Fruit fly (Drosophila melanogaster) whole organism, embryonic: ENCODE measurements around the gene Glut1.
A peak's percentile ranks its signal among the peaks of the same experiment; 100 is the strongest.

ENCODE experiments used
- Antp ChIP-seq: fragments of 200-800 bp; sonication (Bioruptor generic); optimal IDR thresholded peaks from 3 replicates; lab custom pipeline; 2016; ENCODE audit warnings: missing biosample characterization, missing genetic modification characterization
- CG1024 ChIP-seq: fragments of 200-800 bp; sonication (Bioruptor generic); IDR thresholded peaks from 2 replicates; pipeline ENCODE4 v1.3.6; 2022; ENCODE audit warnings: missing biosample characterization, missing genetic modification characterization
- CG11093 ChIP-seq: fragments of 200-800 bp; sonication (Bioruptor generic); IDR thresholded peaks from 3 replicates; pipeline ENCODE4 v1.3.6; 2022; ENCODE audit warnings: missing biosample characterization, missing genetic modification characterization
- CG11456 ChIP-seq: fragments of 200-800 bp; sonication (Bioruptor generic); IDR thresholded peaks from 3 replicates; pipeline ENCODE4 v1.3.6; 2022; ENCODE audit warnings: missing biosample characterization, missing genetic modification characterization
- CG11695 ChIP-seq: fragments of 200-800 bp; sonication (Bioruptor generic); IDR thresholded peaks from 3 replicates; pipeline ENCODE4 v1.3.6; 2022; ENCODE audit warnings: missing biosample characterization, missing genetic modification characterization
- CG11696 ChIP-seq: fragments of 200-800 bp; sonication (Bioruptor generic); IDR thresholded peaks from 2 replicates; pipeline ENCODE4 v1.3.6; 2022; ENCODE audit warnings: missing biosample characterization, missing genetic modification characterization
- CG12769 ChIP-seq: fragments of 200-800 bp; sonication (Bioruptor generic); optimal IDR thresholded peaks from 2 replicates; lab custom pipeline; 2019; ENCODE audit warnings: missing biosample characterization, mild to moderate bottlenecking, missing genetic modification characterization, moderate library complexity
- CG13624 ChIP-seq: fragments of 200-800 bp; sonication (Bioruptor generic); optimal IDR thresholded peaks from 2 replicates; lab custom pipeline; 2016; ENCODE audit warnings: missing biosample characterization, missing genetic modification characterization
- CG14050 ChIP-seq: fragments of 200-800 bp; sonication (Bioruptor generic); IDR thresholded peaks from 3 replicates; pipeline ENCODE4 v1.3.6; 2022; ENCODE audit warnings: missing biosample characterization, missing genetic modification characterization
- CG15011 ChIP-seq: fragments of 200-800 bp; sonication (Bioruptor generic); optimal IDR thresholded peaks from 3 replicates; lab custom pipeline; 2018; ENCODE audit warnings: missing biosample characterization, mild to moderate bottlenecking, missing genetic modification characterization
- CG1529 ChIP-seq: fragments of 200-800 bp; sonication (Bioruptor generic); optimal IDR thresholded peaks from 3 replicates; lab custom pipeline; 2018; ENCODE audit warnings: missing biosample characterization, missing genetic modification characterization
- CG30020 ChIP-seq: fragments of 200-800 bp; optimal IDR thresholded peaks from 2 replicates; lab custom pipeline; 2019; ENCODE audit warnings: missing biosample characterization, mild to moderate bottlenecking, missing genetic modification characterization, moderate library complexity
- CG30403 ChIP-seq: fragments of 200-800 bp; sonication (Bioruptor generic); optimal IDR thresholded peaks from 3 replicates; lab custom pipeline; 2016; ENCODE audit warnings: missing biosample characterization, missing genetic modification characterization
- CG31224 ChIP-seq: fragments of 200-800 bp; sonication (Bioruptor generic); IDR thresholded peaks from 2 replicates; pipeline ENCODE4 v1.3.6; 2022; ENCODE audit warnings: missing biosample characterization, missing genetic modification characterization
- CG31441 ChIP-seq: fragments of 200-800 bp; sonication (Bioruptor generic); IDR thresholded peaks from 2 replicates; pipeline ENCODE4 v1.3.6; 2022; ENCODE audit warnings: missing biosample characterization, missing genetic modification characterization
- CG34224 ChIP-seq: fragments of 200-800 bp; sonication (Bioruptor generic); IDR thresholded peaks from 3 replicates; pipeline ENCODE4 v1.3.6; 2022; ENCODE audit warnings: missing biosample characterization, missing genetic modification characterization; ENCODE audit not compliant: partially characterized antibody
- CG4854 ChIP-seq: fragments of 200-800 bp; sonication (Bioruptor generic); optimal IDR thresholded peaks from 2 replicates; lab custom pipeline; 2016; ENCODE audit warnings: missing biosample characterization, missing genetic modification characterization, inconsistent platforms
- CG7357 ChIP-seq: fragments of 200-800 bp; sonication (Bioruptor generic); IDR thresholded peaks from 3 replicates; pipeline ENCODE4 v1.3.6; 2022; ENCODE audit warnings: missing biosample characterization, missing genetic modification characterization
- CG8089 ChIP-seq: fragments of 200-800 bp; sonication (Bioruptor generic); optimal IDR thresholded peaks from 3 replicates; lab custom pipeline; 2016; ENCODE audit warnings: missing biosample characterization, missing genetic modification characterization
- CG8478 ChIP-seq: fragments of >200 bp; optimal IDR thresholded peaks from 2 replicates; lab custom pipeline; 2018
- CG9817 ChIP-seq: fragments of 200-800 bp; sonication (Bioruptor generic); optimal IDR thresholded peaks from 2 replicates; lab custom pipeline; 2018; ENCODE audit warnings: missing biosample characterization, mild to moderate bottlenecking, missing genetic modification characterization, moderate library complexity
- Dfd ChIP-seq, 2 experiments: fragments of >200 bp; optimal IDR thresholded peaks; 2 replicates each; lab custom pipeline; 2017; ENCODE audit warnings: missing biosample characterization in 2 of 2, missing genetic modification characterization in 2 of 2
- Doc2 ChIP-seq: fragments of 200-800 bp; sonication (Bioruptor generic); IDR thresholded peaks from 2 replicates; pipeline ENCODE4 v1.3.6; 2022; ENCODE audit warnings: missing biosample characterization, missing genetic modification characterization
- Dref ChIP-seq: fragments of 200-800 bp; sonication (Bioruptor generic); IDR thresholded peaks from 2 replicates; pipeline ENCODE4 v1.3.6; 2022; ENCODE audit warnings: missing biosample characterization, missing genetic modification characterization
- HLH4C ChIP-seq: fragments of 200-800 bp; sonication (Bioruptor generic); IDR thresholded peaks from 3 replicates; pipeline ENCODE4 v1.3.6; 2022; ENCODE audit warnings: missing biosample characterization, missing genetic modification characterization; ENCODE audit not compliant: partially characterized antibody
- Mad ChIP-seq: fragments of 200-800 bp; sonication (Bioruptor generic); optimal IDR thresholded peaks from 2 replicates; lab custom pipeline; 2016; ENCODE audit warnings: missing biosample characterization, missing genetic modification characterization
- Nf-YA ChIP-seq: fragments of 200-800 bp; sonication (Bioruptor generic); IDR thresholded peaks from 2 replicates; pipeline ENCODE4 v1.3.6; 2022; ENCODE audit warnings: missing biosample characterization, missing genetic modification characterization
- Oli ChIP-seq: fragments of 200-800 bp; sonication (Bioruptor generic); optimal IDR thresholded peaks from 2 replicates; lab custom pipeline; 2018; ENCODE audit warnings: missing biosample characterization, mild to moderate bottlenecking, missing genetic modification characterization, moderate library complexity
- Stat92E ChIP-seq, 3 experiments: fragments of >200 bp in 2 of 3; fragments of 200-800 bp in 1 of 3; sonication (Bioruptor generic) in 1 of 3; optimal IDR thresholded peaks; 2 replicates each; lab custom pipeline; 2017 to 2019; ENCODE audit warnings: missing biosample characterization in 3 of 3, missing genetic modification characterization in 3 of 3, mild to moderate bottlenecking in 1 of 3, moderate library complexity in 1 of 3
- Tbp ChIP-seq: fragments of >200 bp; optimal IDR thresholded peaks from 2 replicates; lab custom pipeline; 2018; ENCODE audit warnings: missing biosample characterization, missing genetic modification characterization
- chinmo ChIP-seq: fragments of 200-800 bp; sonication (Bioruptor generic); IDR thresholded peaks from 4 replicates; pipeline ENCODE4 v1.3.6; 2022; ENCODE audit warnings: missing biosample characterization, missing genetic modification characterization; ENCODE audit not compliant: partially characterized antibody
- disco-r ChIP-seq: fragments of 200-800 bp; sonication (Bioruptor generic); optimal IDR thresholded peaks from 2 replicates; lab custom pipeline; 2016; ENCODE audit warnings: missing biosample characterization, missing genetic modification characterization
- emc ChIP-seq: fragments of 200-800 bp; sonication (Bioruptor generic); optimal IDR thresholded peaks from 2 replicates; lab custom pipeline; 2016; ENCODE audit warnings: missing biosample characterization, missing genetic modification characterization
- ems ChIP-seq: fragments of 200-800 bp; sonication (Bioruptor generic); optimal IDR thresholded peaks from 3 replicates; lab custom pipeline; 2016; ENCODE audit warnings: missing biosample characterization, missing genetic modification characterization
- eve ChIP-seq, 2 experiments: fragments of >200 bp; optimal IDR thresholded peaks; 2 replicates each; lab custom pipeline; 2017; ENCODE audit warnings: missing biosample characterization in 2 of 2, missing genetic modification characterization in 2 of 2
- ewg ChIP-seq: fragments of 200-800 bp; sonication (Bioruptor generic); optimal IDR thresholded peaks from 3 replicates; lab custom pipeline; 2017; ENCODE audit warnings: mild to moderate bottlenecking, missing biosample characterization, missing genetic modification reagents, missing genetic modification characterization
- gce ChIP-seq: fragments of 200-800 bp; sonication (Bioruptor generic); IDR thresholded peaks from 3 replicates; pipeline ENCODE4 v1.3.6; 2022; ENCODE audit warnings: missing biosample characterization, missing genetic modification characterization
- klu ChIP-seq: fragments of 200-800 bp; sonication (Bioruptor generic); IDR thresholded peaks from 2 replicates; pipeline ENCODE4 v1.3.6; 2022; ENCODE audit warnings: missing biosample characterization, missing genetic modification characterization
- pb ChIP-seq: fragments of 200-800 bp; sonication (Bioruptor generic); optimal IDR thresholded peaks from 3 replicates; lab custom pipeline; 2016; ENCODE audit warnings: missing biosample characterization, missing genetic modification characterization
- salm ChIP-seq: fragments of 200-800 bp; sonication (Bioruptor generic); optimal IDR thresholded peaks from 2 replicates; lab custom pipeline; 2018; ENCODE audit warnings: missing biosample characterization, mild to moderate bottlenecking, missing genetic modification characterization
- slbo ChIP-seq: fragments of 200-800 bp; sonication (Bioruptor generic); IDR thresholded peaks from 2 replicates; pipeline ENCODE4 v1.3.6; 2022; ENCODE audit warnings: missing biosample characterization, missing genetic modification characterization
- sna ChIP-seq: fragments of 200-800 bp; sonication (Bioruptor generic); IDR thresholded peaks from 2 replicates; pipeline ENCODE4 v1.3.6; 2022; ENCODE audit warnings: missing biosample characterization, missing genetic modification characterization; ENCODE audit not compliant: partially characterized antibody
- so ChIP-seq: fragments of 200-800 bp; sonication (Bioruptor generic); IDR thresholded peaks from 3 replicates; pipeline ENCODE4 v1.3.6; 2022; ENCODE audit warnings: missing biosample characterization, missing genetic modification characterization
- tap ChIP-seq: fragments of 200-800 bp; optimal IDR thresholded peaks from 3 replicates; lab custom pipeline; 2019; ENCODE audit warnings: missing biosample characterization, mild to moderate bottlenecking, missing genetic modification characterization, moderate library complexity
- tgo ChIP-seq: fragments of 200-800 bp; sonication (Bioruptor generic); IDR thresholded peaks from 3 replicates; pipeline ENCODE4 v1.3.6; 2022; ENCODE audit warnings: missing biosample characterization, missing genetic modification characterization
- vnd ChIP-seq: fragments of 200-800 bp; sonication (Bioruptor generic); IDR thresholded peaks from 3 replicates; pipeline ENCODE4 v1.3.6; 2022; ENCODE audit warnings: missing biosample characterization, missing genetic modification characterization; ENCODE audit not compliant: partially characterized antibody
- wdn ChIP-seq: fragments of 200-800 bp; sonication (Bioruptor generic); IDR thresholded peaks from 2 replicates; pipeline ENCODE4 v1.3.6; 2022; ENCODE audit warnings: missing biosample characterization, missing genetic modification characterization
- wek ChIP-seq: fragments of 200-800 bp; sonication (Bioruptor generic); optimal IDR thresholded peaks from 3 replicates; lab custom pipeline; 2018; ENCODE audit warnings: missing biosample characterization, mild to moderate bottlenecking, missing genetic modification characterization, moderate library complexity
- wor ChIP-seq: fragments of 200-800 bp; sonication (Bioruptor generic); IDR thresholded peaks from 2 replicates; pipeline ENCODE4 v1.3.6; 2022; ENCODE audit warnings: missing biosample characterization, missing genetic modification characterization

Glut1 gene

DNA sequence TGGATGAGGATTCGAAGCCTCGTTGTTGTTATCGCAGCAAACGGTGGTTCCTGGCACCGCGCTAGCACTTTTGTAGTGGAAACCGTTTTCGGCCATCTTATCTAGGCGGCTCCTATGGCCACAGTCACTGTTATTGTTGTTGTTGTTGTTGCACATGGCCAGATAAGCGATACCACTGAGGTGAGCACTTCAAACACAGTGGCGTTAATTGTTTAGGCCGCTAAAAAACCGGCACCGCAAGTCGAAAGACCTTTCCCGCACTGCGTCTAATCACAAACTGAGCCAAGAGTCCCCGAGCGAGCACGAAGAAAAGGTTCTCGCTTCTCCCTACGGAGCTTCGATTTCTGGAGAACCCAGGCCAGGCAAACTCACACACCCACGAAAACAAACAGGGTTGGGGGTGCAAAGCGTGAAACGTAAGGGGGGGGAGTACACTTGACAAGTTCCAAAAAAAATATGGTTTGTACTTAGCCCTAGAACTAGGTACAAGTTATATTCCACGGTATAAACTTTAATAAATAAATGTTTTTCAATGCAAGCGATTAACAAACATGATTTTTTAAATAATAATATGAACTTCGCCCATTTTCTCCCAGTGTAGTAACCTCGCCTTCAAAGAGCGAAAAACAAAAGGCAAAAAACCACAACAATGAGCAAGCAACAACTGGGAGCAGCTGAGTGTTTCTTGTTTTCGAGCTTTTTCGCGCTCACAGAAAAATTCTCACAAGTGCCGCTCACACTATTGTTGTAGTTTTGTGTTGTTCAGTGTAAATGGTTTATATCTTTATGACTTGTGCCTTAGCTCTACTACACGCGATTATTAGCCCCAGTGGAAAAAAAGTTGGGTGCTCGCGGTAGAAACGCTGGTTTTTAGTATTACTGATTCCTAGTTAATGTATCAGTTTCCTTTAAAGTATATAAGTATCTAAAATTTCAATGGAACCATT, 93.9 kb downstream of the Glut1 start (continued):
- TF ChIP-seq tgo: peak; percentile 89
- 0 out of 2 replicates have a peak, but pooled peaks have one; percentile 28 for TF ChIP-seq Dref (GFP tag; lab: Robert Waterston, UW)
- TF ChIP-seq ewg (GFP tag; lab: Kevin White, UChicago): peak; percentile 71
- TF ChIP-seq CG30403 (GFP tag; lab: Kevin White, UChicago): peak; percentile 80
- TF ChIP-seq ems (GFP tag; lab: Kevin White, UChicago): peak; percentile 61
- no peak for TF ChIP-seq vnd
- TF ChIP-seq Doc2 (GFP tag; lab: Robert Waterston, UW): peak; percentile 78
- TF ChIP-seq CG14050 (GFP tag; lab: Robert Waterston, UW): peak; percentile 77
- TF ChIP-seq klu (GFP tag; lab: Robert Waterston, UW): peak; percentile 61
- TF ChIP-seq tap (tag; lab: Kevin White, UChicago): peak; percentile 53
- TF ChIP-seq CG1529 (GFP tag; lab: Kevin White, UChicago): peak; percentile 66
- TF ChIP-seq CG9817: peak; percentile 68
- peak; percentile 77 for TF ChIP-seq wor
- TF ChIP-seq Tbp (GFP tag; lab: Kevin White, UChicago): no peak
- TF ChIP-seq CG34224 (GFP tag; lab: Robert Waterston, UW): no peak
- no peak for TF ChIP-seq CG30020 (tag; lab: Kevin White, UChicago)
- TF ChIP-seq so (GFP tag; lab: Robert Waterston, UW): peak; percentile 82; the same call in 2 of the 3 replicates
- TF ChIP-seq CG11696: 0 out of 2 replicates have a peak, but pooled peaks have one; percentile 41
- peak; percentile 83 for TF ChIP-seq CG11093 (GFP tag; lab: Robert Waterston, UW)
- no peak for TF ChIP-seq sna (GFP tag; lab: Robert Waterston, UW)
- TF ChIP-seq gce (GFP tag; lab: Robert Waterston, UW): peak; percentile 84
- TF ChIP-seq wek: no peak
- no peak for TF ChIP-seq Dfd (GFP tag; optimal IDR thresholded peaks at IDR 0.05; lab: Kevin White, UChicago)
- TF ChIP-seq Oli (tag; lab: Kevin White, UChicago): peak; percentile 85
- no peak for TF ChIP-seq CG8089 (GFP tag; lab: Kevin White, UChicago)
- TF ChIP-seq CG1024: peak; percentile 63
- peak; percentile 96 for TF ChIP-seq slbo
- TF ChIP-seq CG4854 (GFP tag; lab: Kevin White, UChicago): peak; percentile 32
- peak; percentile 79; the same call in 2 of the 3 replicates for TF ChIP-seq CG11456 (GFP tag; lab: Robert Waterston, UW)
- TF ChIP-seq CG11695 (GFP tag; lab: Robert Waterston, UW): peak; percentile 84
- no peak for TF ChIP-seq HLH4C (GFP tag; lab: Robert Waterston, UW)
- peak; percentile 84 for TF ChIP-seq wdn (GFP tag; lab: Robert Waterston, UW)
- peak in 1 of 2 experiments; percentile 72 for TF ChIP-seq eve (GFP tag; optimal IDR thresholded peaks at IDR 0.05; lab: Kevin White, UChicago)
- peak; percentile 56 for TF ChIP-seq Antp (GFP tag; lab: Kevin White, UChicago)
- no peak for TF ChIP-seq emc
- peak; percentile 82 for TF ChIP-seq CG12769 (tag; lab: Kevin White, UChicago)
- peak in 1 of 3 experiments; percentile 25 for TF ChIP-seq Stat92E (GFP tag; optimal IDR thresholded peaks at IDR 0.05; lab: Kevin White, UChicago)
- TF ChIP-seq pb (GFP tag; lab: Kevin White, UChicago): no peak
- TF ChIP-seq disco-r (GFP tag; lab: Kevin White, UChicago): no peak
- TF ChIP-seq CG31224 (GFP tag; lab: Robert Waterston, UW): peak; percentile 83
- TF ChIP-seq chinmo (GFP tag; lab: Robert Waterston, UW): peak; percentile 64; the same call in 1 of the 4 replicates
- TF ChIP-seq CG7357: peak; percentile 82
- peak; percentile 89 for TF ChIP-seq CG31441 (GFP tag; lab: Robert Waterston, UW)
- peak; percentile 12 for TF ChIP-seq Mad (GFP tag; lab: Kevin White, UChicago)
- TF ChIP-seq CG13624 (GFP tag; lab: Kevin White, UChicago): peak; percentile 66
- TF ChIP-seq CG15011 (GFP tag; lab: Kevin White, UChicago): peak; percentile 82
- 0 out of 2 replicates have a peak, but pooled peaks have one; percentile 54 for TF ChIP-seq Nf-YA (GFP tag; lab: Robert Waterston, UW)
- no peak for TF ChIP-seq CG8478 (lab: Kevin White, UChicago)
- TF ChIP-seq salm (tag; lab: Kevin White, UChicago): no peak
